Fruit fly (Drosophila melanogaster): ENCODE data around the gene CG2113.
A peak's percentile ranks its signal among the peaks of the same experiment; 100 is the strongest.

The CG2113 gene

dm6 chr3L:3042150-3043049, 47.4 kb downstream of the CG2113 start, which contains the start of gene Prx4 (continued):
- TF ChIP-seq CG14441 (GFP tag; IDR thresholded peaks at IDR 0.05) (peak; percentile 78), HmgZ (tag; optimal IDR thresholded peaks at IDR 0.05) (peak; percentile 16), amos (GFP tag; IDR thresholded peaks at IDR 0.05; ENCODE audit: partially characterized antibody) (peak; percentile 11; the same call in 1 of the 2 replicates), Sry-β (GFP tag; optimal IDR thresholded peaks at IDR 0.05) (no peak), Gug (GFP tag; IDR thresholded peaks at IDR 0.05) (peak; percentile 78), dmrt99B (tag; optimal IDR thresholded peaks at IDR 0.05) (peak; percentile 87), ara (GFP tag; IDR thresholded peaks at IDR 0.05) (peak; percentile 60; the same call in 1 of the 2 replicates), CG9876 (GFP tag; optimal IDR thresholded peaks at IDR 0.05) (no peak), Nf-YA (GFP tag; IDR thresholded peaks at IDR 0.05) (0 out of 2 replicates have a peak, but pooled peaks have one; percentile 14), toy (GFP tag; IDR thresholded peaks at IDR 0.05) (no peak), CG11093 (GFP tag; IDR thresholded peaks at IDR 0.05) (peak; percentile 52; the same call in 2 of the 3 replicates), CG12659 (GFP tag; optimal IDR thresholded peaks at IDR 0.05) (peak; percentile 63), Ravus (GFP tag; IDR thresholded peaks at IDR 0.05) (peak; percentile 19), CG13775 (GFP tag; optimal IDR thresholded peaks at IDR 0.05) (peak; percentile 62), trh (GFP tag; optimal IDR thresholded peaks at IDR 0.05) (no peak)

dm6 chr3L:3045256-3045743, 50.3 kb downstream of the CG2113 start:
- TF ChIP-seq CG5180 (GFP tag; optimal IDR thresholded peaks at IDR 0.05) = no peak
- TF ChIP-seq CG15601 (tag; optimal IDR thresholded peaks at IDR 0.05) = peak; percentile 11
- TF ChIP-seq vvl (GFP tag; IDR thresholded peaks at IDR 0.05) = peak; percentile 56; the same call in 1 of the 2 replicates
- TF ChIP-seq nau (GFP tag; optimal IDR thresholded peaks at IDR 0.05) = peak; percentile 12
- TF ChIP-seq ken (GFP tag; IDR thresholded peaks at IDR 0.05) = 0 out of 3 replicates have a peak, but pooled peaks have one; percentile 12
- TF ChIP-seq abd-A (tag; optimal IDR thresholded peaks at IDR 0.05) = no peak
- peak; percentile 57; the same call in 1 of the 2 replicates for TF ChIP-seq CG31441 (GFP tag; IDR thresholded peaks at IDR 0.05)
- peak; percentile 57 for TF ChIP-seq CG17359 (tag; optimal IDR thresholded peaks at IDR 0.05)
- no peak for TF ChIP-seq CG12299 (tag; optimal IDR thresholded peaks at IDR 0.05)
- TF ChIP-seq ind (GFP tag; optimal IDR thresholded peaks at IDR 0.05) = peak; percentile 50
- TF ChIP-seq CG18619 (GFP tag; optimal IDR thresholded peaks at IDR 0.05) = peak; percentile 32
- TF ChIP-seq CoRest (tag; optimal IDR thresholded peaks at IDR 0.05) = peak; percentile 42
- TF ChIP-seq sd (tag; optimal IDR thresholded peaks at IDR 0.05) = peak; percentile 36
- no peak for TF ChIP-seq cas (GFP tag; IDR thresholded peaks at IDR 0.05)
- TF ChIP-seq CG30403 (GFP tag; optimal IDR thresholded peaks at IDR 0.05) = peak; percentile 27
- no peak for TF ChIP-seq Nf-YA (GFP tag; IDR thresholded peaks at IDR 0.05)
- TF ChIP-seq lola (GFP tag; optimal IDR thresholded peaks at IDR 0.05) = peak in 1 of 3 experiments; percentile 22
- no peak for TF ChIP-seq CG9876 (GFP tag; optimal IDR thresholded peaks at IDR 0.05)
- TF ChIP-seq slp2 (GFP tag; optimal IDR thresholded peaks at IDR 0.05) = no peak
- TF ChIP-seq CG2712 (tag; optimal IDR thresholded peaks at IDR 0.05) = peak; percentile 38
- TF ChIP-seq Eip74EF (GFP tag; optimal IDR thresholded peaks at IDR 0.05) = peak in 1 of 2 experiments; percentile 47
- peak; percentile 71 for TF ChIP-seq kah (GFP tag; optimal IDR thresholded peaks at IDR 0.05)
- peak; percentile 41; the same call in 1 of the 2 replicates for TF ChIP-seq E2f1 (GFP tag; IDR thresholded peaks at IDR 0.05)
- no peak for TF ChIP-seq CG31224 (GFP tag; IDR thresholded peaks at IDR 0.05)
- TF ChIP-seq CG10274 (GFP tag; optimal IDR thresholded peaks at IDR 0.05) = no peak
- peak; percentile 38 for TF ChIP-seq trem (tag; optimal IDR thresholded peaks at IDR 0.05)
- peak; percentile 38 for TF ChIP-seq Blimp-1 (GFP tag; optimal IDR thresholded peaks at IDR 0.05)
- TF ChIP-seq CG6175 (GFP tag; IDR thresholded peaks at IDR 0.05) = no peak
- TF ChIP-seq btn (GFP tag; optimal IDR thresholded peaks at IDR 0.05) = no peak
- peak; percentile 39; the same call in 2 of the 3 replicates for TF ChIP-seq tgo (GFP tag; IDR thresholded peaks at IDR 0.05)
- TF ChIP-seq HHEX (GFP tag; optimal IDR thresholded peaks at IDR 0.05) = peak; percentile 10
- TF ChIP-seq CG11696 (GFP tag; IDR thresholded peaks at IDR 0.05) = peak; percentile 70
- peak; percentile 33; the same call in 1 of the 2 replicates for TF ChIP-seq HLH3B (GFP tag; IDR thresholded peaks at IDR 0.05)

Data from whole organism, embryonic.